Worm (Caenorhabditis elegans) whole organism, young adult: ENCODE measurements around the gene bgnt-1.3.

Source experiments
- B0035.1 ChIP-seq: sonication (generic microtip); optimal IDR thresholded peaks from 2 replicates; lab custom pipeline; 2016; ENCODE audit warnings: missing genetic modification characterization, mild to moderate bottlenecking, missing compliant biosample characterization, missing genotype, missing genetic modification reagents
- F37B4.10 ChIP-seq: fragments of 200-800 bp; sonication (Bioruptor generic); IDR thresholded peaks from 2 replicates; pipeline ENCODE4 v1.3.6; 2022; ENCODE audit warnings: missing genetic modification characterization, missing compliant biosample characterization
- F57A8.1 ChIP-seq: fragments of 200-800 bp; sonication (Bioruptor generic); optimal IDR thresholded peaks from 2 replicates; lab custom pipeline; 2018; ENCODE audit warnings: mild to moderate bottlenecking, missing genetic modification characterization, moderate library complexity, missing compliant biosample characterization
- K12H6.12 ChIP-seq: fragments of 200-800 bp; sonication (Bioruptor generic); optimal IDR thresholded peaks from 2 replicates; lab custom pipeline; 2018; ENCODE audit warnings: mild to moderate bottlenecking, missing genetic modification characterization, missing compliant biosample characterization
- T07F8.4 ChIP-seq: sonication (generic microtip); optimal IDR thresholded peaks from 2 replicates; lab custom pipeline; 2016; ENCODE audit warnings: mild to moderate bottlenecking, missing genetic modification characterization, moderate library complexity, missing compliant biosample characterization
- Y79H2A.3 ChIP-seq: fragments of 200-800 bp; sonication (Bioruptor generic); conservative IDR thresholded peaks from 2 replicates; pipeline ENCODE4 v1.3.6; 2022; ENCODE audit warnings: missing genetic modification reagents, missing genetic modification characterization, missing compliant biosample characterization
- aptf-3 ChIP-seq: fragments of 200-800 bp; sonication (Bioruptor generic); IDR thresholded peaks from 2 replicates; pipeline ENCODE4 v1.3.6; 2022; ENCODE audit warnings: missing genetic modification characterization, missing compliant biosample characterization
- atf-7 ChIP-seq: sonication (generic microtip); optimal IDR thresholded peaks from 2 replicates; lab custom pipeline; 2017; ENCODE audit warnings: mild to moderate bottlenecking, missing genetic modification characterization, missing compliant biosample characterization
- ccch-3 ChIP-seq: fragments of 200-800 bp; sonication (Bioruptor generic); optimal IDR thresholded peaks from 2 replicates; lab custom pipeline; 2018; ENCODE audit warnings: mild to moderate bottlenecking, missing genetic modification characterization, missing compliant biosample characterization
- ceh-27 ChIP-seq: fragments of 200-800 bp; sonication (Bioruptor generic); optimal IDR thresholded peaks from 2 replicates; lab custom pipeline; 2018; ENCODE audit warnings: mild to moderate bottlenecking, missing genetic modification characterization, moderate library complexity, missing compliant biosample characterization
- ceh-58 ChIP-seq: fragments of 200-800 bp; sonication (Bioruptor generic); IDR thresholded peaks from 2 replicates; pipeline ENCODE4 v1.3.6; 2022; ENCODE audit warnings: missing genetic modification characterization, missing compliant biosample characterization
- chd-7 ChIP-seq: sonication (generic microtip); optimal IDR thresholded peaks from 2 replicates; lab custom pipeline; 2016; ENCODE audit warnings: mild to moderate bottlenecking, missing genetic modification characterization, moderate library complexity, missing compliant biosample characterization
- dpl-1 ChIP-seq: fragments of 150-350 bp; optimal IDR thresholded peaks from 2 replicates; lab custom pipeline; 2014; ENCODE audit warnings: missing biosample characterization, missing genetic modification reagents, missing genetic modification characterization
- ekl-4 ChIP-seq: fragments of 200-800 bp; sonication (Bioruptor generic); IDR thresholded peaks from 2 replicates; pipeline ENCODE4 v1.3.6; 2022; ENCODE audit warnings: missing genetic modification reagents, missing genetic modification characterization, missing compliant biosample characterization
- fkh-3 ChIP-seq: sonication (generic microtip); optimal IDR thresholded peaks from 2 replicates; lab custom pipeline; 2016; ENCODE audit warnings: mild to moderate bottlenecking, missing genetic modification characterization, missing compliant biosample characterization
- hlh-12 ChIP-seq: sonication (generic microtip); optimal IDR thresholded peaks from 2 replicates; lab custom pipeline; 2016; ENCODE audit warnings: missing genetic modification characterization, missing compliant biosample characterization
- hmg-1.2 ChIP-seq: fragments of 200-800 bp; sonication (Bioruptor generic); IDR thresholded peaks from 2 replicates; pipeline ENCODE4 v1.3.6; 2022; ENCODE audit warnings: missing genetic modification reagents, missing genetic modification characterization, missing compliant biosample characterization
- let-607 ChIP-seq, 2 experiments: fragments of 200-800 bp in 1 of 2; sonication (Bioruptor generic) in 1 of 2; sonication (generic microtip) in 1 of 2; optimal IDR thresholded peaks; 2 replicates each; lab custom pipeline; 2016 to 2018; ENCODE audit warnings: mild to moderate bottlenecking in 2 of 2, missing compliant biosample characterization in 2 of 2, missing genetic modification characterization in 2 of 2, moderate library complexity in 2 of 2, missing genotype in 1 of 2
- lin-54 ChIP-seq: fragments of 200-800 bp; sonication (Bioruptor generic); optimal IDR thresholded peaks from 2 replicates; lab custom pipeline; 2018; ENCODE audit warnings: mild to moderate bottlenecking, missing genetic modification characterization, missing compliant biosample characterization
- lir-1 ChIP-seq: fragments of 200-800 bp; sonication (Bioruptor generic); conservative IDR thresholded peaks from 2 replicates; pipeline ENCODE4 v1.3.6; 2022; ENCODE audit warnings: missing genetic modification reagents, missing genetic modification characterization, missing compliant biosample characterization
- lsl-1 ChIP-seq: fragments of 200-800 bp; sonication (Bioruptor generic); optimal IDR thresholded peaks from 2 replicates; lab custom pipeline; 2018; ENCODE audit warnings: mild to moderate bottlenecking, missing genetic modification characterization, moderate library complexity, missing compliant biosample characterization
- lsy-27 ChIP-seq: sonication (generic microtip); optimal IDR thresholded peaks from 2 replicates; lab custom pipeline; 2017; ENCODE audit warnings: missing genetic modification characterization, mild to moderate bottlenecking, missing compliant biosample characterization, antibody characterized with exemption, missing genotype, borderline replicate concordance; ENCODE audit not compliant: insufficient read depth
- madf-6 ChIP-seq: fragments of 200-800 bp; sonication (Bioruptor generic); IDR thresholded peaks from 2 replicates; pipeline ENCODE4 v1.3.6; 2022; ENCODE audit warnings: missing genetic modification reagents, missing genetic modification characterization, missing compliant biosample characterization
- mcd-1 ChIP-seq: fragments of 200-800 bp; sonication (Bioruptor generic); IDR thresholded peaks from 2 replicates; pipeline ENCODE4 v1.3.6; 2022; ENCODE audit warnings: missing genetic modification reagents, missing genetic modification characterization, missing compliant biosample characterization
- nhr-80 ChIP-seq: sonication (generic microtip); optimal IDR thresholded peaks from 2 replicates; lab custom pipeline; 2016; ENCODE audit warnings: missing genetic modification characterization, missing compliant biosample characterization
- pbrm-1 ChIP-seq: fragments of 200-800 bp; sonication (Bioruptor generic); IDR thresholded peaks from 2 replicates; pipeline ENCODE4 v1.3.6; 2022; ENCODE audit warnings: missing genetic modification reagents, missing genetic modification characterization, missing compliant biosample characterization
- repo-1 ChIP-seq: sonication (generic microtip); optimal IDR thresholded peaks from 2 replicates; lab custom pipeline; 2017; ENCODE audit warnings: mild to moderate bottlenecking, missing genetic modification characterization, missing compliant biosample characterization
- snpc-1.1 ChIP-seq: sonication (generic microtip); optimal IDR thresholded peaks from 2 replicates; lab custom pipeline; 2017; ENCODE audit warnings: missing genetic modification characterization, mild to moderate bottlenecking, missing compliant biosample characterization, antibody characterized with exemption, moderate library complexity, missing genotype, missing genetic modification reagents; ENCODE audit not compliant: insufficient read depth
- tlf-1 ChIP-seq: fragments of 200-800 bp; sonication (Bioruptor generic); optimal IDR thresholded peaks from 2 replicates; lab custom pipeline; 2018; ENCODE audit warnings: mild to moderate bottlenecking, missing genetic modification characterization, missing compliant biosample characterization
- zfh-2 ChIP-seq: fragments of 200-800 bp; sonication (Bioruptor generic); conservative IDR thresholded peaks from 2 replicates; pipeline ENCODE4 v1.3.6; 2022; ENCODE audit warnings: missing genetic modification reagents, missing genetic modification characterization, missing compliant biosample characterization
- ztf-22 ChIP-seq: fragments of 200-800 bp; sonication (Bioruptor generic); optimal IDR thresholded peaks from 2 replicates; lab custom pipeline; 2018; ENCODE audit warnings: mild to moderate bottlenecking, missing genetic modification characterization, moderate library complexity, missing compliant biosample characterization
- ztf-28 ChIP-seq: fragments of 200-800 bp; sonication (Bioruptor generic); IDR thresholded peaks from 2 replicates; pipeline ENCODE4 v1.3.6; 2022; ENCODE audit warnings: missing genetic modification reagents, missing genetic modification characterization, missing compliant biosample characterization

Gene bgnt-1.3

ce11 chrV:16237223-16237622, 19.1 kb downstream of the bgnt-1.3 start, which contains the start of gene F21H7.5 (continued):
- no peak for TF ChIP-seq T07F8.4 (tag; lab: Kevin White, UChicago)

DNA sequence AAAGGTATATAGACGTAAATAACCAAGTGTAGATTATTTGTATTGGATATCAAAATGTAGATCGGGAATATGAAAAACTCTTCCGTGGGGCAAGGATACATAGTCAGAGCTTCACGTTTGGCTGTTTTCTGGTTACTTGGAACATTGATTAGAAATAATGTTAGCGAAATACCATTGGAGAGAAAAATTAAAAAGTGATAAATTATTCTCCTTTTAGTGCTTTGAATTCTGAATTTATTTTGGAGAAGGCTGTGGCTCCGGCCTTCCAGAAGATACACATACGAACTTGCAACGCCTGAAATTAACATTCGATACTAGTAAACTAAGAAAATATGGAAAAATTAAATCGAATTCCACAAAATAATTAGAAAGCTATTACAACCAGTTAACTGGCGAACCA, 20.6 kb downstream of the bgnt-1.3 start, which contains the start of gene srh-98:
TSS of gene srh-98 (minus strand) at position 101 of the 400 bp plus-strand sequence.
- no peak for TF ChIP-seq ztf-22 (GFP tag; lab: Kevin White, UChicago)
- no peak for TF ChIP-seq ceh-27
- no peak for TF ChIP-seq pbrm-1 (GFP tag; lab: Robert Waterston, UW)
- no peak for TF ChIP-seq atf-7
- TF ChIP-seq F37B4.10 (GFP tag; lab: Robert Waterston, UW): no peak
- no peak for TF ChIP-seq hlh-12
- no peak for TF ChIP-seq ceh-58 (GFP tag; lab: Robert Waterston, UW)
- TF ChIP-seq F57A8.1 (GFP tag; lab: Kevin White, UChicago): no peak
- TF ChIP-seq, all 124 proteins: peak for 0

DNA sequence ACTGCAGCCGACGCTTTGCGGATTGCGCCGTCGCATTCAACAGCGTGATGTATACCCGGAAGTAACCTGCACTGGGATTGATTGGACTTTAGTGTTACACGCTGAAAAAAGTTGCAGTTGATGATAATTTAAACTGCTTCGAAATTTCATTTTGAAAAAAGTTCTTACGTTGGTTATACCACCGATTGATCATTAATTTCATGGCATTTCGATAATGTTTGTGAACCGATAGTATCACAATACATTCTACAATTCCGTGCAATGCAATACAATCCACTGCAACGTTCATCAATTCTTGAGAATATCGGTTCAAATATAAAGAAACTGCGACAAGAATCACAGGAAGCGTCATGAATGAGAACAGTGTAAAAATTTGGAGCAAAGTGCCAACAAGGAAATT, 21.2 kb downstream of the bgnt-1.3 start, which contains the start of gene F21H7.3:
TSS of gene F21H7.3 (minus strand) at position 101 of the 400 bp plus-strand sequence.
- TF ChIP-seq zfh-2 (GFP tag; lab: Robert Waterston, UW) (no peak), lin-54 (no peak), repo-1 (no peak), dpl-1 (GFP tag; lab: Kevin White, UChicago) (no peak), ekl-4 (GFP tag; lab: Robert Waterston, UW) (no peak), madf-6 (no peak), let-607 (tag; optimal IDR thresholded peaks at IDR 0.05; lab: Kevin White, UChicago) (no peak), B0035.1 (tag; lab: Kevin White, UChicago) (no peak), ztf-22 (GFP tag; lab: Kevin White, UChicago) (no peak), lir-1 (GFP tag; lab: Robert Waterston, UW) (no peak)

DNA sequence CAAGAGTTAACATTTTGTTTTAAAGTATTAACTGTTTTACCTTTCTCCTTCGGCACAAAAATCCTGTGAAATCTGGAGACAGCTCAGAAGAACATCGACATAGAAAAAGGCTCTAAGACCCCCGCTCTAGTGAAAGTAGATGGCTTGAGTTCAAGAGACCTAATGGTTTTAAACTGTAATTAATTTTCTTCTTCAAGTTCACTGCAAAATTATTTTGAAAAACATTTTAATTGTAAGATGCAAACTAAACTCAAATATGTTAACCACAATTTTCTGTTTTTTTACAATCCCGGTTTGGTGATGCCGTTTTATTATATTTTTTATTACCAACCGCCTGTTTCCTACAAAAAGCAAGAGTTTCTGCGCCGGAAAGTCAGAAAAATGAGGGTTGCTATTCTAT, 22.7 kb downstream of the bgnt-1.3 start, which contains the start of gene clec-233:
TSS of gene clec-233 (plus strand) at position 301 of the 400 bp plus-strand sequence.
- TF ChIP-seq tlf-1: no peak
- no peak for TF ChIP-seq hmg-1.2 (GFP tag; lab: Robert Waterston, UW)
- TF ChIP-seq madf-6: no peak
- TF ChIP-seq hlh-12: no peak
- no peak for TF ChIP-seq snpc-1.1 (tag; lab: Kevin White, UChicago)
- TF ChIP-seq fkh-3 (tag; lab: Kevin White, UChicago): no peak
- no peak for TF ChIP-seq lsl-1
- no peak for TF ChIP-seq atf-7
- TF ChIP-seq ztf-28 (GFP tag; lab: Robert Waterston, UW): no peak
- TF ChIP-seq lir-1 (GFP tag; lab: Robert Waterston, UW): no peak
- TF ChIP-seq chd-7 (tag; lab: Kevin White, UChicago): no peak
- TF ChIP-seq K12H6.12 (tag; lab: Kevin White, UChicago): no peak
- TF ChIP-seq mcd-1 (GFP tag; lab: Robert Waterston, UW): no peak
- TF ChIP-seq B0035.1 (tag; lab: Kevin White, UChicago): no peak
- no peak for TF ChIP-seq F37B4.10 (GFP tag; lab: Robert Waterston, UW)
- TF ChIP-seq ccch-3 (GFP tag; lab: Kevin White, UChicago): no peak
- TF ChIP-seq lsy-27: no peak
- TF ChIP-seq Y79H2A.3 (GFP tag; lab: Robert Waterston, UW): no peak
- TF ChIP-seq aptf-3 (GFP tag; lab: Robert Waterston, UW): no peak

ce11 chrV:16232180-16232579, 24.1 kb downstream of the bgnt-1.3 start, which contains the start of gene gst-22:
TSS of gene gst-22 (minus strand) at chrV:16232282.
- TF ChIP-seq nhr-80 (tag; lab: Kevin White, UChicago) (peak; percentile 51), ekl-4 (GFP tag; lab: Robert Waterston, UW) (no peak)
